Worm (Caenorhabditis elegans): ENCODE data around the gene lntl-1.

- TF ChIP-seq unc-62 (GFP tag; optimal IDR thresholded peaks at IDR 0.05) (no peak), nhr-28 (tag; optimal IDR thresholded peaks at IDR 0.05) (no peak), mab-5 (tag; optimal IDR thresholded peaks at IDR 0.05) (no peak)
Measured at ce11 chrIV:5780234-5780788, 26.6 kb downstream of the lntl-1 start.
